Worm (Caenorhabditis elegans) whole organism, early embryonic: ENCODE data around the gene Y73C8C.10.

ENCODE experiments used
- aly-1 ChIP-seq: sonication (generic microtip); optimal IDR thresholded peaks from 2 replicates; lab custom pipeline; 2016; ENCODE audit warnings: missing genetic modification characterization, missing compliant biosample characterization
- ama-1 ChIP-seq: fragments of 150-350 bp; optimal IDR thresholded peaks from 2 replicates; lab custom pipeline; 2014
- ceh-13 ChIP-seq: fragments of 200-800 bp; sonication (Bioruptor generic); optimal IDR thresholded peaks from 2 replicates; lab custom pipeline; 2018; ENCODE audit warnings: mild to moderate bottlenecking, missing genetic modification characterization, missing compliant biosample characterization
- ceh-36 ChIP-seq: sonication (generic microtip); optimal IDR thresholded peaks from 2 replicates; lab custom pipeline; 2016; ENCODE audit warnings: missing genetic modification characterization, inconsistent platforms, missing compliant biosample characterization
- flt-1 ChIP-seq: fragments of 200-800 bp; sonication (Bioruptor generic); IDR thresholded peaks from 2 replicates; pipeline ENCODE4 v1.3.6; 2022; ENCODE audit warnings: missing genetic modification characterization, missing compliant biosample characterization
- hnd-1 ChIP-seq: sonication (generic microtip); optimal IDR thresholded peaks from 2 replicates; lab custom pipeline; 2016; ENCODE audit warnings: missing genetic modification characterization, missing compliant biosample characterization
- tbx-11 ChIP-seq: fragments of 200-800 bp; sonication (Bioruptor generic); IDR thresholded peaks from 2 replicates; pipeline ENCODE4 v1.3.6; 2022; ENCODE audit warnings: missing genetic modification characterization, missing compliant biosample characterization
- tra-4 ChIP-seq: sonication (generic microtip); optimal IDR thresholded peaks from 2 replicates; lab custom pipeline; 2017; ENCODE audit warnings: missing genetic modification characterization, missing compliant biosample characterization

DNA sequence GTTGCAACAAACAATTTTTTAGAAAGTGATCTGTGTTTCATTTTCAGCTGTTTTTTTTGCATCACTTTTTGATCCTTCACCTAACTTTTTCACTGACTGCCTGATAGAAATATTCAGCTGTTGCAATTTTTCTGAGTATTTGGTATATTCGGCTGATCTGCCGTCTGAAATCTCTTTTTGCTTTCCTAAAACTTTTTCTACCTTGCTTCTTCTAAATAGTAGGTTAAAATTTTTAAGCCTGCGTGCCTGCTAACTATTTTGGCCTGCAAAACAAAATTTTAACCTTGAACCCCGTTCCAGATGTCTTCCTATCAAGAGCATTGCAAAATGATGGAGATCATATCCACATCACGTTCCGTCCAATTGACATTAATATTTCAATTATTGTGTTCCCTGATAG, 48.6 kb upstream of the Y73C8C.10 start, which contains the start of gene srab-8:
- TF ChIP-seq ama-1 (lab: Kevin White, UChicago) (no peak), tbx-11 (GFP tag; lab: Robert Waterston, UW) (no peak), hnd-1 (tag; lab: Kevin White, UChicago) (no peak), flt-1 (GFP tag; lab: Robert Waterston, UW) (no peak), tra-4 (tag; lab: Kevin White, UChicago) (no peak), ceh-13 (GFP tag; lab: Kevin White, UChicago) (no peak), aly-1 (no peak), ceh-36 (no peak)
